Fruit fly (Drosophila melanogaster) whole organism, pupa: Measurements from ENCODE around the gene CG9130.

Experiments used
- CG10348 ChIP-seq: fragments of 200-800 bp; sonication (Bioruptor generic); IDR thresholded peaks from 2 replicates; pipeline ENCODE4 v1.3.6; 2022; ENCODE audit warnings: missing biosample characterization, missing genetic modification characterization
- CG12605 ChIP-seq: fragments of 200-800 bp; sonication (Bioruptor generic); IDR thresholded peaks from 2 replicates; pipeline ENCODE4 v1.3.6; 2022; ENCODE audit warnings: missing biosample characterization, missing genetic modification characterization
- CG13204 ChIP-seq: fragments of 200-800 bp; sonication (Bioruptor generic); optimal IDR thresholded peaks from 2 replicates; lab custom pipeline; 2018; ENCODE audit warnings: missing biosample characterization, mild to moderate bottlenecking, missing genetic modification characterization, moderate library complexity
- CG14655 ChIP-seq: fragments of 200-800 bp; sonication (Bioruptor generic); optimal IDR thresholded peaks from 3 replicates; lab custom pipeline; 2017; ENCODE audit warnings: mild to moderate bottlenecking, missing biosample characterization, missing genetic modification reagents, missing genetic modification characterization
- CG17806 ChIP-seq: fragments of 200-800 bp; sonication (Bioruptor generic); optimal IDR thresholded peaks from 2 replicates; lab custom pipeline; 2018; ENCODE audit warnings: missing biosample characterization, mild to moderate bottlenecking, missing genetic modification characterization, moderate library complexity
- CG4496 ChIP-seq: fragments of 200-800 bp; sonication (Bioruptor generic); IDR thresholded peaks from 3 replicates; pipeline ENCODE4 v1.3.6; 2022; ENCODE audit warnings: missing biosample characterization, missing genetic modification characterization
- CG8159 ChIP-seq: fragments of 200-800 bp; sonication (Bioruptor generic); optimal IDR thresholded peaks from 3 replicates; lab custom pipeline; 2018; ENCODE audit warnings: missing biosample characterization, mild to moderate bottlenecking, missing genetic modification characterization, moderate library complexity
- CG8301 ChIP-seq: fragments of 200-800 bp; sonication (Bioruptor generic); optimal IDR thresholded peaks from 2 replicates; lab custom pipeline; 2018; ENCODE audit warnings: missing biosample characterization, mild to moderate bottlenecking, missing genetic modification characterization
- CG9948 ChIP-seq: fragments of 200-800 bp; sonication (Bioruptor generic); optimal IDR thresholded peaks from 2 replicates; lab custom pipeline; 2018; ENCODE audit warnings: missing biosample characterization, mild to moderate bottlenecking, missing genetic modification characterization, moderate library complexity
- D1 ChIP-seq: fragments of 200-800 bp; sonication (Bioruptor generic); optimal IDR thresholded peaks from 2 replicates; lab custom pipeline; 2018; ENCODE audit warnings: missing biosample characterization, mild to moderate bottlenecking, missing genetic modification characterization, moderate library complexity
- EcR ChIP-seq: fragments of 200-800 bp; sonication (Bioruptor generic); optimal IDR thresholded peaks from 3 replicates; lab custom pipeline; 2019; ENCODE audit warnings: missing biosample characterization, missing genetic modification characterization, mild to moderate bottlenecking, moderate library complexity, missing genetic modification reagents
- Ets98B ChIP-seq: fragments of 200-800 bp; sonication (Bioruptor generic); IDR thresholded peaks from 2 replicates; pipeline ENCODE4 v1.3.6; 2022; ENCODE audit warnings: missing biosample characterization, missing genetic modification characterization
- fd96Ca ChIP-seq: fragments of 200-800 bp; sonication (Bioruptor generic); IDR thresholded peaks from 3 replicates; pipeline ENCODE4 v1.3.6; 2022; ENCODE audit warnings: missing biosample characterization, missing genetic modification characterization
- rn ChIP-seq: fragments of 200-800 bp; sonication (Bioruptor generic); IDR thresholded peaks from 2 replicates; pipeline ENCODE4 v1.3.6; 2022; ENCODE audit warnings: missing biosample characterization, missing genetic modification characterization

DNA sequence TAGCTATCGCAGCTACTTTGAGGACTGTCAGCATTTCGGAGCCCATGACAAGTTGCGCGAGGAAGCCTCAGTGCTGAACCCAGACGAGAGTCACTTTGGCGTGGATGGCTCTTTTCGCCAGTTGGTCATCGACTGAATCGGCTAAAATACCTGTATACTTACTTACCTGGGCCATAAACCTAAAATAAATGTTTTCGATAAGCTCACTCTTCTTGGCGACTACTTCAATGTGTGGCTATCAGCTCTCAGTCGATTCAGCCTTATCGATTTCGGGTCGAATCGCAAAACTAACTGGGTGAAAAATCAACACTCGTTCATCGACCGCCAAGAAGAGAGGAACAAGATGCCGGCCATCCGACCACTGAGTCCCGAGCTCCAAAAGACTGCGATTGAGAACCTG is 18.0 kb upstream of the CG9130 start, which contains the start of gene CG33966:
- TF ChIP-seq CG8159 (tag; lab: Kevin White, UChicago) (no peak), CG8301 (tag; lab: Kevin White, UChicago) (no peak), CG10348 (no peak), rn (GFP tag; lab: Robert Waterston, UW) (no peak), EcR (GFP tag; lab: Kevin White, UChicago) (no peak), CG12605 (GFP tag; lab: Robert Waterston, UW) (no peak), CG14655 (GFP tag; lab: Kevin White, UChicago) (no peak), Ets98B (GFP tag; lab: Robert Waterston, UW) (no peak), CG4496 (GFP tag; lab: Robert Waterston, UW) (no peak), CG13204 (GFP tag; lab: Kevin White, UChicago) (no peak), CG9948 (tag; lab: Kevin White, UChicago) (no peak), fd96Ca (GFP tag; lab: Robert Waterston, UW) (no peak), CG17806 (no peak), D1 (tag; lab: Kevin White, UChicago) (no peak)
